Fruit fly (Drosophila melanogaster) whole organism, prepupa: Measurements from ENCODE around the gene Argl.

Source experiments
- CG10631 ChIP-seq: fragments of 200-800 bp; sonication (Bioruptor generic); optimal IDR thresholded peaks from 2 replicates; lab custom pipeline; 2016; ENCODE audit warnings: missing biosample characterization, missing genetic modification characterization
- CG11294 ChIP-seq: fragments of 200-800 bp; sonication (Bioruptor generic); IDR thresholded peaks from 2 replicates; pipeline ENCODE4 v1.3.6; 2022; ENCODE audit warnings: missing biosample characterization, missing genetic modification characterization
- CG15336 ChIP-seq: fragments of 200-800 bp; sonication (Bioruptor generic); IDR thresholded peaks from 2 replicates; pipeline ENCODE4 v1.3.6; 2022; ENCODE audit warnings: missing biosample characterization, missing genetic modification characterization
- CG1621 ChIP-seq: fragments of 200-800 bp; sonication (Bioruptor generic); optimal IDR thresholded peaks from 3 replicates; lab custom pipeline; 2018; ENCODE audit warnings: missing biosample characterization, mild to moderate bottlenecking, missing genetic modification characterization
- CG16779 ChIP-seq: fragments of 200-800 bp; sonication (Bioruptor generic); optimal IDR thresholded peaks from 3 replicates; lab custom pipeline; 2017; ENCODE audit warnings: missing biosample characterization, mild to moderate bottlenecking, missing genetic modification characterization
- CG3032 ChIP-seq: fragments of 200-800 bp; optimal IDR thresholded peaks from 2 replicates; lab custom pipeline; 2019; ENCODE audit warnings: missing biosample characterization, mild to moderate bottlenecking, missing genetic modification characterization, moderate library complexity
- CG31627 ChIP-seq: fragments of 200-800 bp; sonication (Bioruptor generic); optimal IDR thresholded peaks from 3 replicates; lab custom pipeline; 2016; ENCODE audit warnings: missing biosample characterization, missing genetic modification characterization
- CG32006 ChIP-seq: fragments of 200-800 bp; sonication (Bioruptor generic); optimal IDR thresholded peaks from 3 replicates; lab custom pipeline; 2017; ENCODE audit warnings: missing biosample characterization, mild to moderate bottlenecking, missing genetic modification characterization
- CG3919 ChIP-seq: fragments of 200-800 bp; sonication (Bioruptor generic); optimal IDR thresholded peaks from 3 replicates; lab custom pipeline; 2016; ENCODE audit warnings: missing biosample characterization, missing genetic modification characterization
- CG4318 ChIP-seq: fragments of 200-800 bp; sonication (Bioruptor generic); optimal IDR thresholded peaks from 3 replicates; lab custom pipeline; 2017; ENCODE audit warnings: missing biosample characterization, mild to moderate bottlenecking, missing genetic modification characterization
- CG6276 ChIP-seq: fragments of 200-800 bp; sonication (Bioruptor generic); optimal IDR thresholded peaks from 2 replicates; lab custom pipeline; 2017; ENCODE audit warnings: missing biosample characterization, mild to moderate bottlenecking, missing genetic modification characterization
- CG6792 ChIP-seq: fragments of 200-800 bp; sonication (Bioruptor generic); optimal IDR thresholded peaks from 3 replicates; lab custom pipeline; 2016; ENCODE audit warnings: missing biosample characterization, missing genetic modification characterization
- CG6808 ChIP-seq: fragments of 200-800 bp; sonication (Bioruptor generic); optimal IDR thresholded peaks from 3 replicates; lab custom pipeline; 2017; ENCODE audit warnings: missing biosample characterization, missing genetic modification characterization, mild to moderate bottlenecking, moderate library complexity, missing genetic modification reagents
- CG6854 ChIP-seq: fragments of 200-800 bp; sonication (Bioruptor generic); optimal IDR thresholded peaks from 2 replicates; lab custom pipeline; 2017; ENCODE audit warnings: missing biosample characterization, mild to moderate bottlenecking, missing genetic modification characterization
- CG7368 ChIP-seq: fragments of 200-800 bp; sonication (Bioruptor generic); optimal IDR thresholded peaks from 3 replicates; lab custom pipeline; 2016; ENCODE audit warnings: missing biosample characterization, missing genetic modification characterization
- CG8319 ChIP-seq: fragments of 200-800 bp; sonication (Bioruptor generic); optimal IDR thresholded peaks from 3 replicates; lab custom pipeline; 2016; ENCODE audit warnings: missing biosample characterization, missing genetic modification characterization
- CG8632 ChIP-seq: fragments of 200-800 bp; sonication (Bioruptor generic); optimal IDR thresholded peaks from 3 replicates; lab custom pipeline; 2016; ENCODE audit warnings: missing biosample characterization, missing genetic modification characterization
- CG9139 ChIP-seq: fragments of 200-800 bp; sonication (Bioruptor generic); optimal IDR thresholded peaks from 3 replicates; lab custom pipeline; 2017; ENCODE audit warnings: missing biosample characterization, mild to moderate bottlenecking, missing genetic modification characterization
- Eip75B ChIP-seq: fragments of 200-800 bp; sonication (Bioruptor generic); optimal IDR thresholded peaks from 3 replicates; lab custom pipeline; 2016; ENCODE audit warnings: missing biosample characterization, missing genetic modification characterization
- Eip78C ChIP-seq: fragments of 200-800 bp; sonication (Bioruptor generic); peaks from one replicate; lab custom pipeline; 2016; ENCODE audit warnings: missing biosample characterization, missing genetic modification characterization
- Eip93F ChIP-seq: fragments of 200-800 bp; sonication (Bioruptor generic); optimal IDR thresholded peaks from 2 replicates; lab custom pipeline; 2016; ENCODE audit warnings: missing biosample characterization, mild to moderate bottlenecking, missing genetic modification characterization
- Ets21C ChIP-seq: fragments of 200-800 bp; sonication (Bioruptor generic); optimal IDR thresholded peaks from 3 replicates; lab custom pipeline; 2016; ENCODE audit warnings: missing biosample characterization, missing genetic modification characterization
- Hr38 ChIP-seq: sonication (Bioruptor generic); optimal IDR thresholded peaks from 2 replicates; lab custom pipeline; 2016; ENCODE audit warnings: missing biosample characterization, missing genetic modification characterization
- Hr39 ChIP-seq: fragments of 200-800 bp; sonication (Bioruptor generic); optimal IDR thresholded peaks from 2 replicates; lab custom pipeline; 2016; ENCODE audit warnings: missing biosample characterization, missing genetic modification characterization
- Hr4 ChIP-seq: fragments of 200-800 bp; sonication (Bioruptor generic); optimal IDR thresholded peaks from 3 replicates; lab custom pipeline; 2016; ENCODE audit warnings: missing biosample characterization, missing genetic modification characterization
- Lpt ChIP-seq: fragments of 200-800 bp; sonication (Bioruptor generic); optimal IDR thresholded peaks from 3 replicates; lab custom pipeline; 2016; ENCODE audit warnings: missing biosample characterization, missing genetic modification characterization
- OdsH ChIP-seq: fragments of 200-800 bp; sonication (Bioruptor generic); optimal IDR thresholded peaks from 3 replicates; lab custom pipeline; 2016; ENCODE audit warnings: missing biosample characterization, missing genetic modification characterization
- Smox ChIP-seq: fragments of 200-800 bp; sonication (Bioruptor generic); optimal IDR thresholded peaks from 3 replicates; lab custom pipeline; 2016; ENCODE audit warnings: missing biosample characterization, missing genetic modification characterization
- Sox102F ChIP-seq: fragments of 200-800 bp; sonication (Bioruptor generic); optimal IDR thresholded peaks from 2 replicates; lab custom pipeline; 2016; ENCODE audit warnings: missing biosample characterization, mild to moderate bottlenecking, missing genetic modification characterization
- Sox14 ChIP-seq: fragments of 200-800 bp; sonication (Bioruptor generic); optimal IDR thresholded peaks from 3 replicates; lab custom pipeline; 2016; ENCODE audit warnings: missing biosample characterization, missing genetic modification characterization
- Sox15 ChIP-seq: fragments of 200-800 bp; sonication (Bioruptor generic); optimal IDR thresholded peaks from 3 replicates; lab custom pipeline; 2016; ENCODE audit warnings: missing biosample characterization, missing genetic modification characterization
- achi ChIP-seq: fragments of 200-800 bp; sonication (Bioruptor generic); optimal IDR thresholded peaks from 3 replicates; lab custom pipeline; 2016; ENCODE audit warnings: missing biosample characterization, missing genetic modification characterization
- acj6 ChIP-seq: fragments of 200-800 bp; sonication (Bioruptor generic); optimal IDR thresholded peaks from 3 replicates; lab custom pipeline; 2016; ENCODE audit warnings: missing biosample characterization, missing genetic modification characterization
- cyc ChIP-seq: fragments of 200-800 bp; sonication (Bioruptor generic); optimal IDR thresholded peaks from 3 replicates; lab custom pipeline; 2016; ENCODE audit warnings: missing biosample characterization, missing genetic modification characterization
- dac ChIP-seq: fragments of 200-800 bp; sonication (Bioruptor generic); optimal IDR thresholded peaks from 2 replicates; lab custom pipeline; 2017; ENCODE audit warnings: missing biosample characterization, mild to moderate bottlenecking, missing genetic modification characterization
- eg ChIP-seq: fragments of 200-800 bp; sonication (Bioruptor generic); IDR thresholded peaks from 3 replicates; pipeline ENCODE4 v1.3.6; 2022; ENCODE audit warnings: missing biosample characterization, missing genetic modification characterization
- esn ChIP-seq: fragments of 200-800 bp; sonication (Bioruptor generic); optimal IDR thresholded peaks from 2 replicates; lab custom pipeline; 2016; ENCODE audit warnings: missing biosample characterization, mild to moderate bottlenecking, missing genetic modification characterization, moderate library complexity
- fd59A ChIP-seq: fragments of 200-800 bp; sonication (Bioruptor generic); optimal IDR thresholded peaks from 2 replicates; lab custom pipeline; 2017; ENCODE audit warnings: missing biosample characterization, mild to moderate bottlenecking, missing genetic modification characterization, missing genetic modification reagents
- fkh ChIP-seq: fragments of 200-800 bp; sonication (Bioruptor generic); optimal IDR thresholded peaks from 3 replicates; lab custom pipeline; 2017; ENCODE audit warnings: missing biosample characterization, mild to moderate bottlenecking, missing genetic modification characterization, moderate library complexity
- lz ChIP-seq: fragments of 200-800 bp; sonication (Bioruptor generic); optimal IDR thresholded peaks from 3 replicates; lab custom pipeline; 2016; ENCODE audit warnings: missing biosample characterization, missing genetic modification characterization
- net ChIP-seq: fragments of 200-800 bp; sonication (Bioruptor generic); optimal IDR thresholded peaks from 3 replicates; lab custom pipeline; 2016; ENCODE audit warnings: missing biosample characterization, missing genetic modification characterization
- pdm3 ChIP-seq: fragments of 200-800 bp; sonication (Bioruptor generic); optimal IDR thresholded peaks from 3 replicates; lab custom pipeline; 2016; ENCODE audit warnings: missing biosample characterization, missing genetic modification characterization
- ss ChIP-seq, 2 experiments: fragments of 200-800 bp; sonication (Bioruptor generic); optimal IDR thresholded peaks; 2 replicates in 1 of 2; 3 replicates in 1 of 2; lab custom pipeline; 2017 to 2018; ENCODE audit warnings: mild to moderate bottlenecking in 2 of 2, missing biosample characterization in 2 of 2, missing genetic modification characterization in 2 of 2, moderate library complexity in 1 of 2
- svp ChIP-seq: fragments of 200-800 bp; sonication (Bioruptor generic); peaks from one replicate; lab custom pipeline; 2016; ENCODE audit warnings: missing biosample characterization, missing genetic modification characterization
- vri ChIP-seq: fragments of 200-800 bp; sonication (Bioruptor generic); optimal IDR thresholded peaks from 3 replicates; lab custom pipeline; 2016; ENCODE audit warnings: missing biosample characterization, mild to moderate bottlenecking, missing genetic modification characterization

Gene Argl

DNA sequence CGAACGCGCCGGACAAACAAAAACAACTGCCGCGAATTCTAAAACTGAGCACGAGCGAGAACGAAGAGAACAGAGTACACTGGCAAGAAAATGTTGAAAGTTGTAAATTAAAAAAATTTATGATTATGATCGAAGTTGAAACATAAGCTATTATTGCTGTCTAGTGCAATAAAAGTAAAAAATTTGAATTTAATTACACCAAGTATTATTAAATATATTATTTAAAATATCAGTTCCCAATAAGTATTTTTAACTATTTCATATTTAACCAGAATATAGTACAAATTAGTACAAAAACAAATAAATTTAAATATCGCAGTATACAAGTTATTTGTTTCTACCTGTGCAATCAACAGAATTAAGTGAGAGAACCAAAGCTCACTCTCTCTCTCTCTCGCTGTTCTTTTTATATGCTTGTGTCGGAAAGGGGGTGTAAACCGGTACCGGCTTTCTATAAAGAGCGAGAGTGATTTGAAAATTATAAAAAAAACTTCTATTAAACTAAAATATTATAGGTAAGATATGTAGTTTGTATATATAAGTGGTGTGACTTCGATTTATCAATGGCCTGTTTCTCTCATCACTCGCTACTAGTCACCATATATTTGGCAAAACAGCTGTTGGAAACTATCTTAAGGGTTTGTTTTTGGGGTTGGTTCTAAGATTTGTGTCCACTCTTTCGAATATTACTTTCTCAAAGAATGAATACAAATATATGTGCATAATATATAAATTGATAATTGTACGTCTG, 9.5 kb upstream of the Argl start, which contains the start of gene C1GalTA (continued):
- TF ChIP-seq CG6808 (GFP tag; lab: Kevin White, UChicago) (peak; percentile 97), ss (GFP tag; optimal IDR thresholded peaks at IDR 0.05; lab: Kevin White, UChicago) (peak; percentile 98 to 99), Hr38 (GFP tag; lab: Kevin White, UChicago) (no peak), CG4318 (GFP tag; lab: Kevin White, UChicago) (peak; percentile 90), esn (GFP tag; lab: Kevin White, UChicago) (peak; percentile 96), fd59A (peak; percentile 94), CG31627 (peak; percentile 80), Hr4 (GFP tag; lab: Kevin White, UChicago) (peak; percentile 75), pdm3 (GFP tag; lab: Kevin White, UChicago) (peak; percentile 83), CG6276 (GFP tag; lab: Kevin White, UChicago) (peak; percentile 96), net (GFP tag; lab: Kevin White, UChicago) (peak; percentile 92), CG9139 (peak; percentile 97), cyc (GFP tag; lab: Kevin White, UChicago) (peak; percentile 89), CG8632 (peak; percentile 98), CG7368 (GFP tag; lab: Kevin White, UChicago) (peak; percentile 93), CG16779 (peak; percentile 96), Sox15 (GFP tag; lab: Kevin White, UChicago) (peak; percentile 78), CG1621 (tag; lab: Kevin White, UChicago) (peak; percentile 90), CG11294 (GFP tag; lab: Robert Waterston, UW) (peak; percentile 96), lz (GFP tag; lab: Kevin White, UChicago) (peak; percentile 88), Eip93F (GFP tag; lab: Kevin White, UChicago) (peak; percentile 73), Eip78C (GFP tag; lab: Kevin White, UChicago) (peak; percentile 98), acj6 (GFP tag; lab: Kevin White, UChicago) (peak; percentile 96), Lpt (GFP tag; lab: Kevin White, UChicago) (peak; percentile 95), CG3919 (peak; percentile 97), dac (GFP tag; lab: Kevin White, UChicago) (peak; percentile 81), Ets21C (GFP tag; lab: Kevin White, UChicago) (peak; percentile 75), eg (GFP tag; lab: Robert Waterston, UW) (peak; percentile 97), Smox (GFP tag; lab: Kevin White, UChicago) (peak; percentile 86), CG8319 (GFP tag; lab: Kevin White, UChicago) (peak; percentile 87), OdsH (GFP tag; lab: Kevin White, UChicago) (peak; percentile 96), svp (GFP tag; lab: Kevin White, UChicago) (peak; percentile 96), CG3032 (peak; percentile 100), CG6854 (GFP tag; lab: Kevin White, UChicago) (peak; percentile 94)

DNA sequence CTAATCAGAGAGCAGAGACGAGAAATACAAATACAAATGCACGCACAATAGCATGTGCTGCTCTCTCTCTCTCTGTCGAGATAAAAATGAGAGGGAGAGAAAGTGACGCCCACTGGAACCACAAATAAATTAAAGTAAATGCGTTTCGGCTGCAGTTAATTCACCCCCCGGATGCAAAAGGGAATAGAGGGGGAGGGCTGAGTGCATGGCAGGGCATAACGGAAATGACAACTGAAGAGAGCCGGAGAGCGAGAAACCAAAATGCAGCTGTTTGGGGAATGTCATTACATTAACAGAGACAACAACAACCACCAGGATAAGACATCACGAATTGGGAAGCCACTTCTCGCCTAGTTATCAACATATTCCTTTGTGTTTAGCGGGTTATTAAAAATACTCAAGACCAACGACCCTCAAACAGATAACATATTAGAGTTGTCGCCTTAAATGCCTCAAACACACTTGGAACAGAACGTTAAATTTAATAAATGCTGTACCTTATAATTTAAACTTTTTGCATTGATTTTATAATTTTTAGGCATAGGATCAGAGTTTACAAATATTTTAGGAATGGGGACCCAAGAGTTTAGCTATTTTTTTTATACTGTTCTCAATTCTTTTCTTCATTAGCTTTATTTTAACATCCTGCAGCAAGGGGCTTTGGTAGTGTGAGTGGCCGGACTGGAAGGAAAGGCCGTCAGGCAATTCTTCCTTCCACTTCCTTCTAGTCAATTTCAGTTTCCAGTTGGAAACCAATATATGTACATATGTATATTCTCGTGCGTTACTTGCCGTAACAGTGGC, 8.2 kb upstream of the Argl start:
- TF ChIP-seq Hr4 (GFP tag; lab: Kevin White, UChicago), result peak; percentile 30
- peak; percentile 65 for TF ChIP-seq CG32006 (GFP tag; lab: Kevin White, UChicago)
- no peak for TF ChIP-seq Lpt (GFP tag; lab: Kevin White, UChicago)
- TF ChIP-seq Eip75B (GFP tag; lab: Kevin White, UChicago), result peak; percentile 62
- no peak for TF ChIP-seq Hr38 (GFP tag; lab: Kevin White, UChicago)
- TF ChIP-seq CG15336 (GFP tag; lab: Robert Waterston, UW), result peak; percentile 18; the same call in 1 of the 2 replicates
- no peak for TF ChIP-seq CG1621 (tag; lab: Kevin White, UChicago)
- peak; percentile 80 for TF ChIP-seq Hr39 (GFP tag; lab: Kevin White, UChicago)
- TF ChIP-seq Sox102F (GFP tag; lab: Kevin White, UChicago), result peak; percentile 70
- peak; percentile 32 for TF ChIP-seq CG9139
- peak; percentile 51 for TF ChIP-seq net (GFP tag; lab: Kevin White, UChicago)
- peak; percentile 69 for TF ChIP-seq CG10631 (GFP tag; lab: Kevin White, UChicago)
- peak; percentile 80 for TF ChIP-seq vri
- peak; percentile 38 for TF ChIP-seq CG8632
- TF ChIP-seq achi (GFP tag; lab: Kevin White, UChicago), result peak; percentile 63
- TF ChIP-seq ss (GFP tag; optimal IDR thresholded peaks at IDR 0.05; lab: Kevin White, UChicago), result peak; percentile 50 to 58
- no peak for TF ChIP-seq fkh (GFP tag; lab: Kevin White, UChicago)
- TF ChIP-seq dac (GFP tag; lab: Kevin White, UChicago), result no peak
- peak; percentile 78 for TF ChIP-seq Sox14 (GFP tag; lab: Kevin White, UChicago)
- TF ChIP-seq Smox (GFP tag; lab: Kevin White, UChicago), result peak; percentile 67
- peak; percentile 89 for TF ChIP-seq svp (GFP tag; lab: Kevin White, UChicago)
- TF ChIP-seq eg (GFP tag; lab: Robert Waterston, UW), result no peak
- TF ChIP-seq Sox15 (GFP tag; lab: Kevin White, UChicago), result peak; percentile 50
- TF ChIP-seq OdsH (GFP tag; lab: Kevin White, UChicago), result peak; percentile 64
- peak; percentile 67 for TF ChIP-seq CG6792 (GFP tag; lab: Kevin White, UChicago)
- TF ChIP-seq Ets21C (GFP tag; lab: Kevin White, UChicago), result peak; percentile 64
- TF ChIP-seq fd59A, result peak; percentile 72
